Worm (Caenorhabditis elegans) whole organism, L2 larva: ENCODE measurements around the gene Y38E10A.9.

Experiments
- alr-1 ChIP-seq: fragments of 150-350 bp; optimal IDR thresholded peaks from 2 replicates; lab custom pipeline; 2014; ENCODE audit warnings: missing biosample characterization, missing genetic modification characterization
- aly-2 ChIP-seq: fragments of 150-350 bp; optimal IDR thresholded peaks from 2 replicates; lab custom pipeline; 2014; ENCODE audit warnings: missing biosample characterization, missing genetic modification characterization
- blmp-1 ChIP-seq: sonication (generic microtip); optimal IDR thresholded peaks from 2 replicates; lab custom pipeline; 2017; ENCODE audit warnings: missing genetic modification characterization, mild to moderate bottlenecking, missing compliant biosample characterization, antibody characterized with exemption, moderate library complexity; ENCODE audit not compliant: insufficient read depth
- ceh-82 ChIP-seq: fragments of 150-350 bp; optimal IDR thresholded peaks from 2 replicates; lab custom pipeline; 2014; ENCODE audit warnings: missing biosample characterization, missing genetic modification characterization
- dmd-4 ChIP-seq: sonication (generic microtip); optimal IDR thresholded peaks from 2 replicates; lab custom pipeline; 2017; ENCODE audit warnings: missing biosample characterization, missing genetic modification characterization
- egl-27 ChIP-seq: sonication (generic microtip); optimal IDR thresholded peaks from 3 replicates; lab custom pipeline; 2017; ENCODE audit warnings: missing biosample characterization, missing genetic modification reagents, missing genetic modification characterization
- fos-1 ChIP-seq: fragments of 150-350 bp; optimal IDR thresholded peaks from 2 replicates; lab custom pipeline; 2014; ENCODE audit warnings: missing biosample characterization, missing genetic modification characterization
- lsy-2 ChIP-seq, 2 experiments: fragments of 150-350 bp in 1 of 2; sonication (generic microtip) in 1 of 2; optimal IDR thresholded peaks; 2 replicates each; lab custom pipeline; 2014 to 2017; ENCODE audit warnings: missing biosample characterization in 2 of 2, missing genetic modification characterization in 2 of 2
- nhr-23 ChIP-seq: fragments of 150-350 bp; optimal IDR thresholded peaks from 2 replicates; lab custom pipeline; 2014; ENCODE audit warnings: missing biosample characterization, missing genetic modification reagents, missing genetic modification characterization
- nhr-237 ChIP-seq: fragments of 150-350 bp; optimal IDR thresholded peaks from 2 replicates; lab custom pipeline; 2014; ENCODE audit warnings: missing biosample characterization, missing genetic modification characterization
- nhr-25 ChIP-seq: fragments of 150-350 bp; sonication (generic microtip); optimal IDR thresholded peaks from 3 replicates; lab custom pipeline; 2014; ENCODE audit warnings: missing biosample characterization, missing genetic modification characterization
- skn-1 ChIP-seq: sonication (generic microtip); optimal IDR thresholded peaks from 2 replicates; lab custom pipeline; 2017; ENCODE audit warnings: missing biosample characterization, missing genetic modification characterization
- unc-39 ChIP-seq: fragments of 150-350 bp; optimal IDR thresholded peaks from 2 replicates; lab custom pipeline; 2014; ENCODE audit warnings: missing biosample characterization, missing genetic modification characterization

- no peak for TF ChIP-seq nhr-237 (tag; lab: Kevin White, UChicago)
- TF ChIP-seq unc-39 (tag; lab: Kevin White, UChicago): no peak
- TF ChIP-seq fos-1 (tag; lab: Kevin White, UChicago): no peak
- no peak for TF ChIP-seq skn-1 (tag; lab: Kevin White, UChicago)
- no peak for TF ChIP-seq dmd-4
- no peak for TF ChIP-seq nhr-25 (tag; lab: Kevin White, UChicago)
- TF ChIP-seq nhr-23: no peak
- no peak for TF ChIP-seq ceh-82 (tag; lab: Kevin White, UChicago)
- TF ChIP-seq aly-2 (tag; lab: Kevin White, UChicago): no peak
- TF ChIP-seq lsy-2 (tag; optimal IDR thresholded peaks at IDR 0.05; lab: Kevin White, UChicago): no peak
- no peak for TF ChIP-seq blmp-1 (tag; lab: Kevin White, UChicago)
- no peak for TF ChIP-seq egl-27 (tag; lab: Kevin White, UChicago)
- no peak for TF ChIP-seq alr-1 (tag; lab: Kevin White, UChicago)
Measured at ce11 chrII:12630888-12631287, 22.1 kb downstream of the Y38E10A.9 start, which contains the start of gene Y38E10A.34.
